Fruit fly (Drosophila melanogaster) whole organism, pupa: Measurements from ENCODE around the gene CG9316.
A peak's percentile ranks its signal among the peaks of the same experiment; 100 is the strongest.

Source experiments
- CG10348 ChIP-seq: fragments of 200-800 bp; sonication (Bioruptor generic); IDR thresholded peaks from 2 replicates; pipeline ENCODE4 v1.3.6; 2022; ENCODE audit warnings: missing biosample characterization, missing genetic modification characterization
- CG12605 ChIP-seq: fragments of 200-800 bp; sonication (Bioruptor generic); IDR thresholded peaks from 2 replicates; pipeline ENCODE4 v1.3.6; 2022; ENCODE audit warnings: missing biosample characterization, missing genetic modification characterization
- CG13204 ChIP-seq: fragments of 200-800 bp; sonication (Bioruptor generic); optimal IDR thresholded peaks from 2 replicates; lab custom pipeline; 2018; ENCODE audit warnings: missing biosample characterization, mild to moderate bottlenecking, missing genetic modification characterization, moderate library complexity
- CG14655 ChIP-seq: fragments of 200-800 bp; sonication (Bioruptor generic); optimal IDR thresholded peaks from 3 replicates; lab custom pipeline; 2017; ENCODE audit warnings: mild to moderate bottlenecking, missing biosample characterization, missing genetic modification reagents, missing genetic modification characterization
- CG15710 ChIP-seq: fragments of 200-800 bp; sonication (Bioruptor generic); optimal IDR thresholded peaks from 2 replicates; lab custom pipeline; 2018; ENCODE audit warnings: missing biosample characterization, mild to moderate bottlenecking, missing genetic modification characterization, moderate library complexity
- CG17806 ChIP-seq: fragments of 200-800 bp; sonication (Bioruptor generic); optimal IDR thresholded peaks from 2 replicates; lab custom pipeline; 2018; ENCODE audit warnings: missing biosample characterization, mild to moderate bottlenecking, missing genetic modification characterization, moderate library complexity
- CG32121 ChIP-seq: fragments of 200-800 bp; sonication (Bioruptor generic); IDR thresholded peaks from 2 replicates; pipeline ENCODE4 v1.3.6; 2022; ENCODE audit warnings: missing biosample characterization, missing genetic modification characterization
- CG34367 ChIP-seq: fragments of 200-800 bp; sonication (Bioruptor generic); optimal IDR thresholded peaks from 2 replicates; lab custom pipeline; 2018; ENCODE audit warnings: missing biosample characterization, mild to moderate bottlenecking, missing genetic modification characterization
- CG4496 ChIP-seq: fragments of 200-800 bp; sonication (Bioruptor generic); IDR thresholded peaks from 3 replicates; pipeline ENCODE4 v1.3.6; 2022; ENCODE audit warnings: missing biosample characterization, missing genetic modification characterization
- CG8159 ChIP-seq: fragments of 200-800 bp; sonication (Bioruptor generic); optimal IDR thresholded peaks from 3 replicates; lab custom pipeline; 2018; ENCODE audit warnings: missing biosample characterization, mild to moderate bottlenecking, missing genetic modification characterization, moderate library complexity
- CG8301 ChIP-seq: fragments of 200-800 bp; sonication (Bioruptor generic); optimal IDR thresholded peaks from 2 replicates; lab custom pipeline; 2018; ENCODE audit warnings: missing biosample characterization, mild to moderate bottlenecking, missing genetic modification characterization
- CG9948 ChIP-seq: fragments of 200-800 bp; sonication (Bioruptor generic); optimal IDR thresholded peaks from 2 replicates; lab custom pipeline; 2018; ENCODE audit warnings: missing biosample characterization, mild to moderate bottlenecking, missing genetic modification characterization, moderate library complexity
- D1 ChIP-seq: fragments of 200-800 bp; sonication (Bioruptor generic); optimal IDR thresholded peaks from 2 replicates; lab custom pipeline; 2018; ENCODE audit warnings: missing biosample characterization, mild to moderate bottlenecking, missing genetic modification characterization, moderate library complexity
- EcR ChIP-seq: fragments of 200-800 bp; sonication (Bioruptor generic); optimal IDR thresholded peaks from 3 replicates; lab custom pipeline; 2019; ENCODE audit warnings: missing biosample characterization, missing genetic modification characterization, mild to moderate bottlenecking, moderate library complexity, missing genetic modification reagents
- Ets98B ChIP-seq: fragments of 200-800 bp; sonication (Bioruptor generic); IDR thresholded peaks from 2 replicates; pipeline ENCODE4 v1.3.6; 2022; ENCODE audit warnings: missing biosample characterization, missing genetic modification characterization
- Pif1A ChIP-seq: fragments of 200-800 bp; sonication (Bioruptor generic); optimal IDR thresholded peaks from 3 replicates; lab custom pipeline; 2016; ENCODE audit warnings: missing biosample characterization, missing genetic modification characterization
- Pif1B ChIP-seq: fragments of 200-800 bp; sonication (Bioruptor generic); optimal IDR thresholded peaks from 3 replicates; lab custom pipeline; 2016; ENCODE audit warnings: missing biosample characterization, missing genetic modification characterization
- Snoo ChIP-seq: fragments of 200-800 bp; sonication (Bioruptor generic); optimal IDR thresholded peaks from 3 replicates; lab custom pipeline; 2017; ENCODE audit warnings: missing biosample characterization, mild to moderate bottlenecking, missing genetic modification characterization, inconsistent platforms
- fd96Ca ChIP-seq: fragments of 200-800 bp; sonication (Bioruptor generic); IDR thresholded peaks from 3 replicates; pipeline ENCODE4 v1.3.6; 2022; ENCODE audit warnings: missing biosample characterization, missing genetic modification characterization
- gl ChIP-seq: fragments of 200-800 bp; sonication (Bioruptor generic); optimal IDR thresholded peaks from 2 replicates; lab custom pipeline; 2018; ENCODE audit warnings: missing biosample characterization, mild to moderate bottlenecking, missing genetic modification characterization
- rn ChIP-seq: fragments of 200-800 bp; sonication (Bioruptor generic); IDR thresholded peaks from 2 replicates; pipeline ENCODE4 v1.3.6; 2022; ENCODE audit warnings: missing biosample characterization, missing genetic modification characterization

Gene CG9316

dm6 chr2L:20724024-20724423 lies 2.3 kb downstream of the CG9316 start:
- TF ChIP-seq CG13204 (GFP tag; lab: Kevin White, UChicago) (no peak), Ets98B (0 out of 2 replicates have a peak, but pooled peaks have one; percentile 16), CG32121 (GFP tag; lab: Robert Waterston, UW) (peak; percentile 36; the same call in 1 of the 2 replicates)

dm6 chr2L:20721456-20721855 lies 4.9 kb downstream of the CG9316 start:
- TF ChIP-seq CG34367 (peak; percentile 47), CG12605 (peak; percentile 80), CG8159 (peak; percentile 48), gl (no peak), D1 (tag; lab: Kevin White, UChicago) (no peak), fd96Ca (GFP tag; lab: Robert Waterston, UW) (peak; percentile 80), CG13204 (GFP tag; lab: Kevin White, UChicago) (no peak), Ets98B (peak; percentile 84), EcR (GFP tag; lab: Kevin White, UChicago) (no peak), rn (peak; percentile 49; the same call in 1 of the 2 replicates), Snoo (tag; lab: Kevin White, UChicago) (no peak), Pif1B (GFP tag; lab: Kevin White, UChicago) (peak; percentile 69), CG8301 (tag; lab: Kevin White, UChicago) (peak; percentile 91), Pif1A (peak; percentile 66), CG14655 (GFP tag; lab: Kevin White, UChicago) (peak; percentile 88), CG17806 (no peak), CG32121 (GFP tag; lab: Robert Waterston, UW) (peak; percentile 81), CG9948 (tag; lab: Kevin White, UChicago) (peak; percentile 65), CG4496 (peak; percentile 85), CG10348 (0 out of 2 replicates have a peak, but pooled peaks have one; percentile 35), CG15710 (tag; lab: Kevin White, UChicago) (no peak)

- TF ChIP-seq rn (no peak), CG8159 (no peak)
- TF ChIP-seq, all 21 proteins: peak for 0
Observed at dm6 chr2L:20720011-20720410, 6.3 kb downstream of the CG9316 start.

dm6 chr2L:20716712-20717111 lies 9.6 kb downstream of the CG9316 start:
- TF ChIP-seq CG32121 (GFP tag; lab: Robert Waterston, UW), result 0 out of 2 replicates have a peak, but pooled peaks have one; percentile 24
- TF ChIP-seq Pif1A, result no peak
- TF ChIP-seq CG14655 (GFP tag; lab: Kevin White, UChicago), result peak; percentile 33
- TF ChIP-seq CG8301 (tag; lab: Kevin White, UChicago), result peak; percentile 52
- TF ChIP-seq CG8159, result peak; percentile 26

- TF ChIP-seq Pif1A (peak; percentile 67), CG17806 (peak; percentile 26), CG32121 (GFP tag; lab: Robert Waterston, UW) (peak; percentile 56), EcR (GFP tag; lab: Kevin White, UChicago) (peak; percentile 59), CG8301 (tag; lab: Kevin White, UChicago) (peak; percentile 63), Ets98B (peak; percentile 53; the same call in 1 of the 2 replicates), D1 (tag; lab: Kevin White, UChicago) (no peak), CG9948 (tag; lab: Kevin White, UChicago) (peak; percentile 1), fd96Ca (GFP tag; lab: Robert Waterston, UW) (peak; percentile 46; the same call in 1 of the 3 replicates), gl (no peak), CG10348 (no peak), CG14655 (GFP tag; lab: Kevin White, UChicago) (peak; percentile 75), CG8159 (peak; percentile 12), CG13204 (GFP tag; lab: Kevin White, UChicago) (peak; percentile 79), Pif1B (GFP tag; lab: Kevin White, UChicago) (peak; percentile 60), CG4496 (peak; percentile 83), Snoo (tag; lab: Kevin White, UChicago) (peak; percentile 86), CG15710 (tag; lab: Kevin White, UChicago) (no peak)
Observed at dm6 chr2L:20716077-20716476, 10.3 kb downstream of the CG9316 start.

dm6 chr2L:20714468-20715404 lies 11.6 kb downstream of the CG9316 start, which contains the start of gene Hr38:
TSS of gene Hr38 (minus strand) at chr2L:20714588.
- no peak for TF ChIP-seq Pif1B (GFP tag; lab: Kevin White, UChicago)
- TF ChIP-seq rn, result no peak
- no peak for TF ChIP-seq gl
- TF ChIP-seq CG8159, result no peak
- TF ChIP-seq CG8301 (tag; lab: Kevin White, UChicago), result no peak
- no peak for TF ChIP-seq CG14655 (GFP tag; lab: Kevin White, UChicago)
- TF ChIP-seq CG17806, result no peak
- no peak for TF ChIP-seq CG10348
- TF ChIP-seq CG12605, result peak; percentile 61
- no peak for TF ChIP-seq D1 (tag; lab: Kevin White, UChicago)
- TF ChIP-seq Snoo (tag; lab: Kevin White, UChicago), result peak; percentile 16
- TF ChIP-seq Ets98B, result peak; percentile 72; the same call in 1 of the 2 replicates
- TF ChIP-seq CG15710 (tag; lab: Kevin White, UChicago), result no peak
- TF ChIP-seq CG4496, result peak; percentile 79
- no peak for TF ChIP-seq Pif1A
- TF ChIP-seq CG9948 (tag; lab: Kevin White, UChicago), result no peak
- TF ChIP-seq CG34367, result no peak
- TF ChIP-seq EcR (GFP tag; lab: Kevin White, UChicago), result peak; percentile 55
- TF ChIP-seq CG13204 (GFP tag; lab: Kevin White, UChicago), result peak; percentile 67
- TF ChIP-seq CG32121 (GFP tag; lab: Robert Waterston, UW), result peak; percentile 59; the same call in 1 of the 2 replicates
- TF ChIP-seq fd96Ca (GFP tag; lab: Robert Waterston, UW), result peak; percentile 46; the same call in 1 of the 3 replicates
